Fruit fly (Drosophila melanogaster) whole organism, embryonic: ENCODE results near the gene CG14402.

Experiments used
- Antp ChIP-seq: fragments of 200-800 bp; sonication (Bioruptor generic); optimal IDR thresholded peaks from 3 replicates; lab custom pipeline; 2016; ENCODE audit warnings: missing biosample characterization, missing genetic modification characterization
- Awh ChIP-seq: fragments of 200-800 bp; sonication (Bioruptor generic); IDR thresholded peaks from 2 replicates; pipeline ENCODE4, ENCODE4 v1.3.6; 2022; ENCODE audit warnings: missing biosample characterization, missing genetic modification characterization
- CG10654 ChIP-seq: fragments of 200-800 bp; sonication (Bioruptor generic); optimal IDR thresholded peaks from 2 replicates; lab custom pipeline; 2016; ENCODE audit warnings: missing biosample characterization, missing genetic modification characterization
- CG10979 ChIP-seq: fragments of 200-800 bp; sonication (Bioruptor generic); optimal IDR thresholded peaks from 2 replicates; lab custom pipeline; 2018; ENCODE audit warnings: missing biosample characterization, mild to moderate bottlenecking, missing genetic modification characterization, moderate library complexity
- CG11723 ChIP-seq: fragments of 200-800 bp; sonication (Bioruptor generic); optimal IDR thresholded peaks from 2 replicates; lab custom pipeline; 2017; ENCODE audit warnings: missing biosample characterization, mild to moderate bottlenecking, missing genetic modification characterization
- CG12744 ChIP-seq: fragments of 200-800 bp; sonication (Bioruptor generic); optimal IDR thresholded peaks from 2 replicates; lab custom pipeline; 2016; ENCODE audit warnings: missing biosample characterization, missing genetic modification characterization
- CG12942 ChIP-seq: fragments of 200-800 bp; sonication (Bioruptor generic); optimal IDR thresholded peaks from 3 replicates; lab custom pipeline; 2016; ENCODE audit warnings: missing biosample characterization, missing genetic modification characterization
- CG13123 ChIP-seq: fragments of 200-800 bp; sonication (Bioruptor generic); optimal IDR thresholded peaks from 2 replicates; lab custom pipeline; 2016; ENCODE audit warnings: missing biosample characterization, missing genetic modification characterization
- CG14050 ChIP-seq: fragments of 200-800 bp; sonication (Bioruptor generic); IDR thresholded peaks from 3 replicates; pipeline ENCODE4 v1.3.6; 2022; ENCODE audit warnings: missing biosample characterization, missing genetic modification characterization
- CG31388 ChIP-seq: fragments of 200-800 bp; sonication (Bioruptor generic); optimal IDR thresholded peaks from 2 replicates; lab custom pipeline; 2016; ENCODE audit warnings: missing biosample characterization, missing genetic modification characterization
- CG4328 ChIP-seq: fragments of 200-800 bp; sonication (Bioruptor generic); optimal IDR thresholded peaks from 3 replicates; lab custom pipeline; 2017; ENCODE audit warnings: missing biosample characterization, missing genetic modification reagents, missing genetic modification characterization
- CG6813 ChIP-seq: fragments of 200-800 bp; sonication (Bioruptor generic); optimal IDR thresholded peaks from 2 replicates; lab custom pipeline; 2017; ENCODE audit warnings: missing biosample characterization, missing genetic modification characterization, mild to moderate bottlenecking, moderate library complexity, missing genetic modification reagents
- CG7839 ChIP-seq: fragments of 200-800 bp; sonication (Bioruptor generic); optimal IDR thresholded peaks from 3 replicates; lab custom pipeline; 2018; ENCODE audit warnings: missing biosample characterization, mild to moderate bottlenecking, missing genetic modification characterization, moderate library complexity
- D ChIP-seq, 2 experiments: fragments of 200-800 bp in 1 of 2; fragments of >200 bp in 1 of 2; sonication (Bioruptor generic) in 1 of 2; optimal IDR thresholded peaks; 2 replicates in 1 of 2; 3 replicates in 1 of 2; lab custom pipeline; 2017; ENCODE audit warnings: mild to moderate bottlenecking in 1 of 2, missing biosample characterization in 1 of 2, missing genetic modification characterization in 1 of 2, missing genetic modification reagents in 1 of 2
- Dek ChIP-seq: fragments of 200-800 bp; sonication (Bioruptor generic); optimal IDR thresholded peaks from 3 replicates; lab custom pipeline; 2019; ENCODE audit warnings: missing biosample characterization, mild to moderate bottlenecking, missing genetic modification characterization, moderate library complexity
- Dll ChIP-seq: fragments of 200-800 bp; sonication (Bioruptor generic); IDR thresholded peaks from 4 replicates; pipeline ENCODE4 v1.3.6; 2022; ENCODE audit warnings: missing biosample characterization, missing genetic modification characterization; ENCODE audit not compliant: partially characterized antibody
- Doc3 ChIP-seq: fragments of 200-800 bp; sonication (Bioruptor generic); IDR thresholded peaks from 3 replicates; pipeline ENCODE4 v1.3.6; 2022; ENCODE audit warnings: missing biosample characterization, missing genetic modification characterization; ENCODE audit not compliant: partially characterized antibody
- E2f1 ChIP-seq: fragments of 200-800 bp; sonication (Bioruptor generic); IDR thresholded peaks from 2 replicates; pipeline ENCODE4 v1.3.6; 2022; ENCODE audit warnings: missing biosample characterization, missing genetic modification characterization
- Fer2 ChIP-seq: fragments of 200-800 bp; sonication (Bioruptor generic); optimal IDR thresholded peaks from 2 replicates; lab custom pipeline; 2018; ENCODE audit warnings: missing biosample characterization, mild to moderate bottlenecking, missing genetic modification characterization, moderate library complexity
- MBD-R2 ChIP-seq: fragments of 200-800 bp; sonication (Bioruptor generic); IDR thresholded peaks from 2 replicates; pipeline ENCODE4 v1.3.6; 2022; ENCODE audit warnings: missing biosample characterization, missing genetic modification characterization
- Mad ChIP-seq: fragments of 200-800 bp; sonication (Bioruptor generic); optimal IDR thresholded peaks from 2 replicates; lab custom pipeline; 2016; ENCODE audit warnings: missing biosample characterization, missing genetic modification characterization
- Mrtf ChIP-seq: fragments of 200-800 bp; sonication (Bioruptor generic); IDR thresholded peaks from 3 replicates; pipeline ENCODE4 v1.3.6; 2022; ENCODE audit warnings: missing biosample characterization, missing genetic modification characterization
- NK7.1 ChIP-seq: fragments of 200-800 bp; sonication (Bioruptor generic); optimal IDR thresholded peaks from 3 replicates; lab custom pipeline; 2016; ENCODE audit warnings: missing biosample characterization, missing genetic modification characterization
- Nf-YC ChIP-seq: fragments of 200-800 bp; optimal IDR thresholded peaks from 3 replicates; lab custom pipeline; 2019; ENCODE audit warnings: missing biosample characterization, mild to moderate bottlenecking, missing genetic modification characterization, moderate library complexity
- Poxn ChIP-seq: fragments of 200-800 bp; sonication (Bioruptor generic); IDR thresholded peaks from 2 replicates; pipeline ENCODE4 v1.3.6; 2022; ENCODE audit warnings: missing biosample characterization, missing genetic modification characterization
- Scr ChIP-seq: fragments of 200-800 bp; sonication (Bioruptor generic); IDR thresholded peaks from 2 replicates; pipeline ENCODE4 v1.3.6; 2022; ENCODE audit warnings: missing biosample characterization, missing genetic modification characterization; ENCODE audit not compliant: partially characterized antibody
- Sry-δ ChIP-seq: fragments of 200-800 bp; sonication (Bioruptor generic); optimal IDR thresholded peaks from 2 replicates; lab custom pipeline; 2016; ENCODE audit warnings: missing biosample characterization, missing genetic modification characterization
- Stat92E ChIP-seq, 3 experiments: fragments of >200 bp in 2 of 3; fragments of 200-800 bp in 1 of 3; sonication (Bioruptor generic) in 1 of 3; optimal IDR thresholded peaks; 2 replicates each; lab custom pipeline; 2017 to 2019; ENCODE audit warnings: missing biosample characterization in 3 of 3, missing genetic modification characterization in 3 of 3, mild to moderate bottlenecking in 1 of 3, moderate library complexity in 1 of 3
- da ChIP-seq: fragments of 200-800 bp; sonication (Bioruptor generic); optimal IDR thresholded peaks from 2 replicates; lab custom pipeline; 2016; ENCODE audit warnings: missing biosample characterization, missing genetic modification characterization
- eyg ChIP-seq: fragments of 200-800 bp; sonication (Bioruptor generic); optimal IDR thresholded peaks from 3 replicates; lab custom pipeline; 2016; ENCODE audit warnings: missing biosample characterization, missing genetic modification characterization
- fru ChIP-seq: fragments of >200 bp; optimal IDR thresholded peaks from 2 replicates; lab custom pipeline; 2017
- ham ChIP-seq: fragments of 200-800 bp; sonication (Bioruptor generic); IDR thresholded peaks from 2 replicates; pipeline ENCODE4 v1.3.6; 2022; ENCODE audit warnings: missing biosample characterization, missing genetic modification characterization
- ind ChIP-seq: fragments of 200-800 bp; sonication (Bioruptor generic); optimal IDR thresholded peaks from 3 replicates; lab custom pipeline; 2016; ENCODE audit warnings: missing biosample characterization, missing genetic modification characterization
- kah ChIP-seq: fragments of 200-800 bp; sonication (Bioruptor generic); optimal IDR thresholded peaks from 2 replicates; lab custom pipeline; 2018; ENCODE audit warnings: missing biosample characterization, mild to moderate bottlenecking, missing genetic modification characterization
- ken ChIP-seq: fragments of 200-800 bp; sonication (Bioruptor generic); IDR thresholded peaks from 3 replicates; pipeline ENCODE4 v1.3.6; 2022; ENCODE audit warnings: missing biosample characterization, missing genetic modification characterization
- nerfin-1 ChIP-seq: fragments of 200-800 bp; sonication (Bioruptor generic); optimal IDR thresholded peaks from 3 replicates; lab custom pipeline; 2019; ENCODE audit warnings: missing biosample characterization, mild to moderate bottlenecking, missing genetic modification characterization, moderate library complexity
- nerfin-2 ChIP-seq: fragments of 200-800 bp; sonication (Bioruptor generic); IDR thresholded peaks from 2 replicates; pipeline ENCODE4 v1.3.6; 2022; ENCODE audit warnings: missing biosample characterization, missing genetic modification characterization; ENCODE audit not compliant: partially characterized antibody
- nmo ChIP-seq: fragments of 200-800 bp; sonication (Bioruptor generic); optimal IDR thresholded peaks from 2 replicates; lab custom pipeline; 2018; ENCODE audit warnings: missing biosample characterization, mild to moderate bottlenecking, missing genetic modification characterization, moderate library complexity
- nom ChIP-seq: fragments of 200-800 bp; sonication (Bioruptor generic); optimal IDR thresholded peaks from 2 replicates; lab custom pipeline; 2017; ENCODE audit warnings: missing biosample characterization, missing genetic modification characterization, mild to moderate bottlenecking, moderate library complexity, missing genetic modification reagents
- onecut ChIP-seq: fragments of 200-800 bp; sonication (Bioruptor generic); IDR thresholded peaks from 2 replicates; pipeline ENCODE4 v1.3.6; 2022; ENCODE audit warnings: missing biosample characterization, missing genetic modification characterization
- otp ChIP-seq: fragments of 200-800 bp; sonication (Bioruptor generic); IDR thresholded peaks from 3 replicates; pipeline ENCODE4, ENCODE4 v1.3.6; 2022; ENCODE audit warnings: missing biosample characterization, missing genetic modification characterization
- pan ChIP-seq, 4 experiments: fragments of >200 bp in 3 of 4; fragments of 200-800 bp in 1 of 4; sonication (Bioruptor generic) in 1 of 4; optimal IDR thresholded peaks in 3 of 4; IDR thresholded peaks in 1 of 4; 2 replicates each; pipeline versions ENCODE4 v1.3.6 to Lab custom; 2017 to 2022; ENCODE audit warnings: missing biosample characterization in 2 of 4, missing genetic modification characterization in 2 of 4, mixed read lengths in 1 of 4
- pb ChIP-seq: fragments of 200-800 bp; sonication (Bioruptor generic); optimal IDR thresholded peaks from 3 replicates; lab custom pipeline; 2016; ENCODE audit warnings: missing biosample characterization, missing genetic modification characterization
- pho ChIP-seq: fragments of 200-800 bp; sonication (Bioruptor generic); optimal IDR thresholded peaks from 2 replicates; lab custom pipeline; 2016; ENCODE audit warnings: missing biosample characterization, missing genetic modification characterization
- seq ChIP-seq: fragments of 200-800 bp; sonication (Bioruptor generic); IDR thresholded peaks from 2 replicates; pipeline ENCODE4 v1.3.6; 2022; ENCODE audit warnings: missing biosample characterization, missing genetic modification characterization
- slp2 ChIP-seq: fragments of 200-800 bp; sonication (Bioruptor generic); optimal IDR thresholded peaks from 2 replicates; lab custom pipeline; 2016; ENCODE audit warnings: missing biosample characterization, missing genetic modification characterization
- ssp ChIP-seq: fragments of 200-800 bp; sonication (Bioruptor generic); IDR thresholded peaks from 2 replicates; pipeline ENCODE4 v1.3.6; 2022; ENCODE audit warnings: missing biosample characterization, missing genetic modification characterization
- z ChIP-seq: fragments of 200-800 bp; sonication (Bioruptor generic); IDR thresholded peaks from 3 replicates; pipeline ENCODE4 v1.3.6; 2022; ENCODE audit warnings: missing biosample characterization, missing genetic modification characterization

CG14402 gene

dm6 chr2L:20881353-20882079 is 32.4 kb downstream of the CG14402 start (continued):
- TF ChIP-seq kah (GFP tag; lab: Kevin White, UChicago) (no peak), nerfin-2 (GFP tag; lab: Robert Waterston, UW) (no peak), CG12744 (GFP tag; lab: Kevin White, UChicago) (no peak), E2f1 (peak; percentile 53; the same call in 1 of the 2 replicates), Stat92E (GFP tag; optimal IDR thresholded peaks at IDR 0.05; lab: Kevin White, UChicago) (no peak), NK7.1 (GFP tag; lab: Kevin White, UChicago) (no peak), ind (peak; percentile 63), eyg (peak; percentile 5), CG13123 (GFP tag; lab: Kevin White, UChicago) (no peak), CG4328 (GFP tag; lab: Kevin White, UChicago) (no peak), pan (optimal IDR thresholded peaks at IDR 0.05; lab: Kevin White, UChicago) (no peak), pan (GFP tag; optimal IDR thresholded peaks at IDR 0.05 in 1 of 2, IDR thresholded peaks at IDR 0.05 in 1 of 2) (peak in 1 of 2 experiments; percentile 47), MBD-R2 (GFP tag; lab: Robert Waterston, UW) (peak; percentile 50; the same call in 1 of the 2 replicates), CG10979 (tag; lab: Kevin White, UChicago) (peak; percentile 6), nmo (no peak), nom (peak; percentile 18), pb (GFP tag; lab: Kevin White, UChicago) (no peak), Mrtf (GFP tag; lab: Robert Waterston, UW) (peak; percentile 73; the same call in 2 of the 3 replicates), Antp (GFP tag; lab: Kevin White, UChicago) (peak; percentile 67), Dek (tag; lab: Kevin White, UChicago) (peak; percentile 31), CG7839 (tag; lab: Kevin White, UChicago) (peak; percentile 65), Sry-δ (GFP tag; lab: Kevin White, UChicago) (peak; percentile 20), ken (GFP tag; lab: Robert Waterston, UW) (0 out of 3 replicates have a peak, but pooled peaks have one; percentile 33), Dll (GFP tag; lab: Robert Waterston, UW) (no peak), ssp (no peak), CG11723 (GFP tag; lab: Kevin White, UChicago) (no peak), Nf-YC (tag; lab: Kevin White, UChicago) (no peak), Fer2 (tag; lab: Kevin White, UChicago) (no peak), otp (peak; percentile 48; the same call in 1 of the 3 replicates), z (GFP tag; lab: Robert Waterston, UW) (no peak), Doc3 (GFP tag; lab: Robert Waterston, UW) (no peak), D (optimal IDR thresholded peaks at IDR 0.05; lab: Kevin White, UChicago) (no peak), D (GFP tag; optimal IDR thresholded peaks at IDR 0.05; lab: Kevin White, UChicago) (no peak), CG14050 (GFP tag; lab: Robert Waterston, UW) (peak; percentile 21; the same call in 1 of the 3 replicates), CG10654 (peak; percentile 29), seq (GFP tag; lab: Robert Waterston, UW) (0 out of 2 replicates have a peak, but pooled peaks have one; percentile 32), nerfin-1 (no peak), CG31388 (GFP tag; lab: Kevin White, UChicago) (no peak), CG12942 (GFP tag; lab: Kevin White, UChicago) (peak; percentile 16), Poxn (GFP tag; lab: Robert Waterston, UW) (peak; percentile 54; the same call in 1 of the 2 replicates), slp2 (GFP tag; lab: Kevin White, UChicago) (no peak), fru (lab: Kevin White, UChicago) (no peak), Awh (GFP tag; lab: Robert Waterston, UW) (peak; percentile 32; the same call in 1 of the 2 replicates), da (no peak), onecut (GFP tag; lab: Robert Waterston, UW) (no peak), Scr (GFP tag; lab: Robert Waterston, UW) (no peak), pho (GFP tag; lab: Kevin White, UChicago) (peak; percentile 70), CG6813 (peak; percentile 23), Mad (GFP tag; lab: Kevin White, UChicago) (no peak), ham (0 out of 2 replicates have a peak, but pooled peaks have one; percentile 19)
